4 worm cellular contexts compared by ENCODE assay signal in the genomic region with DNA sequence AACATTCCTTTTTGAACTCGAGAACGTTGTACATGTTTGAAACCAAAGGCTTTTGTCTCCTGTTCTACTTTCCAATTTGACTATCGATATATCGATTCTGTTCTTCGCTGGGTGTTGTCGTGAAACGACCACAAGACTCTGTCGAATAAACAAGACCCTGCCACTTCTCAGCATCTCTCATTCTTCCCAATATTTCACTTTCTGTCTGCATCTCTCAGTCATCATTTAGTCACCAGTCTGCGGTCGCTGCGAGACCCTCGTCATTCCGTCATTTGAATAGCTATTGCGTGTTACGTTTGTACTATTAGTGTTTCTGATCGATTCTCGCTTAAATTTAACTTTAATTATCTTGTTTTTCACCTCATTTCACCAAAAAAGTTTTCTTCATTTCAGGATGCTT.
A peak's percentile ranks its signal among the peaks of the same experiment; 100 is the strongest.
TF ChIP-seq lines count a peak whose summit lies in the region.

No protein-coding gene starts in this region.

TF ChIP-seq in whole organism, L2 larva, 48 proteins besides CTCF, POLR2A, EP300 and RAD21 (continued from another document):
- peak; percentile 93 for TF ChIP-seq F13H6.1 (tag; optimal IDR thresholded peaks at IDR 0.05; lab: Kevin White, UChicago)
- no peak for TF ChIP-seq dmd-4 (tag; optimal IDR thresholded peaks at IDR 0.05; lab: Kevin White, UChicago)
- TF ChIP-seq ceh-16 (tag; optimal IDR thresholded peaks at IDR 0.05; lab: Kevin White, UChicago), result peak; percentile 47
- TF ChIP-seq nhr-23 (tag; optimal IDR thresholded peaks at IDR 0.05; lab: Kevin White, UChicago), result no peak
- peak; percentile 93 for TF ChIP-seq unc-55 (GFP tag; optimal IDR thresholded peaks at IDR 0.05; lab: Kevin White, UChicago)
- TF ChIP-seq C34F6.9 (tag; optimal IDR thresholded peaks at IDR 0.05; lab: Kevin White, UChicago), result peak; percentile 100
- peak; percentile 69 for TF ChIP-seq unc-62 (GFP tag; optimal IDR thresholded peaks at IDR 0.05; lab: Kevin White, UChicago)
- TF ChIP-seq gmeb-1 (tag; optimal IDR thresholded peaks at IDR 0.05; lab: Kevin White, UChicago), result peak; percentile 92
- peak; percentile 97 for TF ChIP-seq nhr-21 (tag; optimal IDR thresholded peaks at IDR 0.05; lab: Kevin White, UChicago)
- TF ChIP-seq nhr-6 (tag; optimal IDR thresholded peaks at IDR 0.05; lab: Kevin White, UChicago), result peak; percentile 90
- TF ChIP-seq nhr-11 (tag; optimal IDR thresholded peaks at IDR 0.05; lab: Kevin White, UChicago), result no peak
- TF ChIP-seq sem-4 (tag; optimal IDR thresholded peaks at IDR 0.05; lab: Kevin White, UChicago), result peak; percentile 96
- TF ChIP-seq egl-27 (tag; optimal IDR thresholded peaks at IDR 0.05; lab: Kevin White, UChicago), result peak; percentile 82
- TF ChIP-seq lin-39 (tag; optimal IDR thresholded peaks at IDR 0.05; lab: Kevin White, UChicago), result no peak
- peak; percentile 96 for TF ChIP-seq fos-1 (tag; optimal IDR thresholded peaks at IDR 0.05; lab: Kevin White, UChicago)
- TF ChIP-seq unc-39 (tag; optimal IDR thresholded peaks at IDR 0.05; lab: Kevin White, UChicago), result no peak
- TF ChIP-seq sma-3 (GFP tag; optimal IDR thresholded peaks at IDR 0.05; lab: Kevin White, UChicago), result peak; percentile 97
- no peak for TF ChIP-seq mbf-1 (tag; optimal IDR thresholded peaks at IDR 0.05; lab: Kevin White, UChicago)
- no peak for TF ChIP-seq R02D3.7 (tag; optimal IDR thresholded peaks at IDR 0.05; lab: Kevin White, UChicago)
- peak; percentile 97 for TF ChIP-seq nhr-25 (tag; optimal IDR thresholded peaks at IDR 0.05; lab: Kevin White, UChicago)
- TF ChIP-seq mab-5 (tag; optimal IDR thresholded peaks at IDR 0.05; lab: Kevin White, UChicago), result peak; percentile 92
- TF ChIP-seq Y55F3AM.14 (GFP tag; optimal IDR thresholded peaks at IDR 0.05; lab: Kevin White, UChicago), result peak; percentile 80
- peak; percentile 32 to 75 for TF ChIP-seq mdl-1 (tag; optimal IDR thresholded peaks at IDR 0.05; lab: Kevin White, UChicago)
- peak; percentile 72 for TF ChIP-seq nhr-77 (tag; optimal IDR thresholded peaks at IDR 0.05; lab: Kevin White, UChicago)
- TF ChIP-seq ama-1 (optimal IDR thresholded peaks at IDR 0.05; lab: Kevin White, UChicago), result peak; percentile 93
- TF ChIP-seq elt-1 (tag; optimal IDR thresholded peaks at IDR 0.05; lab: Kevin White, UChicago), result no peak
- peak; percentile 99 for TF ChIP-seq nhr-129 (tag; optimal IDR thresholded peaks at IDR 0.05; lab: Kevin White, UChicago)
- no peak for TF ChIP-seq nhr-12 (tag; optimal IDR thresholded peaks at IDR 0.05; lab: Kevin White, UChicago)

TF ChIP-seq in whole organism, L4 larva, 104 proteins besides CTCF, POLR2A, EP300 and RAD21 (continued from another document and continues in another):
- TF ChIP-seq tra-1 (GFP tag; IDR thresholded peaks at IDR 0.05; lab: Robert Waterston, UW) (peak; percentile 88), fkh-10 (GFP tag; optimal IDR thresholded peaks at IDR 0.05; lab: Kevin White, UChicago) (peak; percentile 67), lin-1 (GFP tag; IDR thresholded peaks at IDR 0.05; lab: Robert Waterston, UW) (0 out of 2 replicates have a peak, but pooled peaks have one; percentile 63), dve-1 (tag; optimal IDR thresholded peaks at IDR 0.05; lab: Kevin White, UChicago; ENCODE audit: insufficient read depth) (peak; percentile 97), jun-1 (tag; optimal IDR thresholded peaks at IDR 0.05; lab: Kevin White, UChicago) (peak; percentile 90), attf-4 (tag; optimal IDR thresholded peaks at IDR 0.05; lab: Kevin White, UChicago) (no peak), pha-4 (GFP tag; IDR thresholded peaks at IDR 0.05; lab: Robert Waterston, UW) (peak; percentile 62), pha-4 (tag; optimal IDR thresholded peaks at IDR 0.05; lab: Kevin White, UChicago) (peak; percentile 95), spr-1 (tag; optimal IDR thresholded peaks at IDR 0.05; lab: Kevin White, UChicago) (peak; percentile 71), ceh-62 (tag; optimal IDR thresholded peaks at IDR 0.05; lab: Kevin White, UChicago) (no peak), tag-97 (GFP tag; IDR thresholded peaks at IDR 0.05; lab: Robert Waterston, UW) (no peak), zag-1 (tag; optimal IDR thresholded peaks at IDR 0.05; lab: Kevin White, UChicago) (no peak), vab-7 (GFP tag; IDR thresholded peaks at IDR 0.05; lab: Robert Waterston, UW) (peak; percentile 61), lir-3 (tag; optimal IDR thresholded peaks at IDR 0.05; lab: Kevin White, UChicago) (no peak), dpl-1 (GFP tag; optimal IDR thresholded peaks at IDR 0.05; lab: Kevin White, UChicago) (peak; percentile 78), mdt-29 (GFP tag; IDR thresholded peaks at IDR 0.05; lab: Robert Waterston, UW) (peak; percentile 92), lin-29 (GFP tag; IDR thresholded peaks at IDR 0.05; lab: Robert Waterston, UW) (peak; percentile 51; the same call in 1 of the 2 replicates), hlh-30 (tag; optimal IDR thresholded peaks at IDR 0.05; lab: Kevin White, UChicago; ENCODE audit: insufficient read depth) (peak; percentile 100), aly-2 (tag; optimal IDR thresholded peaks at IDR 0.05; lab: Kevin White, UChicago) (no peak), Y75B8A.6 (GFP tag; IDR thresholded peaks at IDR 0.05; lab: Robert Waterston, UW) (no peak), madf-5 (GFP tag; IDR thresholded peaks at IDR 0.05; lab: Robert Waterston, UW) (no peak), ceh-28 (tag; optimal IDR thresholded peaks at IDR 0.05; lab: Kevin White, UChicago) (peak; percentile 86), ceh-32 (tag; optimal IDR thresholded peaks at IDR 0.05; lab: Kevin White, UChicago; ENCODE audit: poor library complexity) (no peak), madf-9 (GFP tag; conservative IDR thresholded peaks at IDR 0.05; lab: Robert Waterston, UW) (peak; percentile 50; the same call in 1 of the 2 replicates), ZK546.5 (tag; optimal IDR thresholded peaks at IDR 0.05; lab: Kevin White, UChicago) (peak in 1 of 2 experiments; percentile 22), duxl-1 (tag; optimal IDR thresholded peaks at IDR 0.05; lab: Kevin White, UChicago; ENCODE audit: poor library complexity) (peak; percentile 77), hlh-11 (tag; optimal IDR thresholded peaks at IDR 0.05; lab: Kevin White, UChicago) (peak; percentile 94), set-16 (GFP tag; IDR thresholded peaks at IDR 0.05; lab: Robert Waterston, UW) (peak; percentile 25; the same call in 1 of the 2 replicates), lin-38 (GFP tag; IDR thresholded peaks at IDR 0.05; lab: Robert Waterston, UW) (peak; percentile 60; the same call in 1 of the 2 replicates), skn-1 (tag; optimal IDR thresholded peaks at IDR 0.05; lab: Kevin White, UChicago) (peak; percentile 75), F10B5.3 (tag; optimal IDR thresholded peaks at IDR 0.05; lab: Kevin White, UChicago) (no peak), hif-1 (tag; optimal IDR thresholded peaks at IDR 0.05; lab: Kevin White, UChicago) (peak in 1 of 2 experiments; percentile 83), php-3 (GFP tag; IDR thresholded peaks at IDR 0.05; lab: Robert Waterston, UW) (peak; percentile 81)

TF ChIP-seq in whole organism, late embryonic, 69 proteins besides CTCF, POLR2A, EP300 and RAD21 (continued from another document):
- TF ChIP-seq ceh-18 (tag; optimal IDR thresholded peaks at IDR 0.05; lab: Kevin White, UChicago) (peak; percentile 88), ztf-16 (tag; optimal IDR thresholded peaks at IDR 0.05; lab: Kevin White, UChicago) (peak; percentile 13), ceh-19 (GFP tag; optimal IDR thresholded peaks at IDR 0.05; lab: Kevin White, UChicago) (peak; percentile 6), Y22D7AL.16 (tag; optimal IDR thresholded peaks at IDR 0.05; lab: Kevin White, UChicago) (no peak), elt-2 (tag; optimal IDR thresholded peaks at IDR 0.05; lab: Kevin White, UChicago) (peak; percentile 67), pros-1 (tag; optimal IDR thresholded peaks at IDR 0.05; lab: Kevin White, UChicago) (peak; percentile 48), ama-1 (optimal IDR thresholded peaks at IDR 0.05; lab: Kevin White, UChicago) (peak; percentile 55), fkh-10 (GFP tag; optimal IDR thresholded peaks at IDR 0.05; lab: Kevin White, UChicago) (peak; percentile 11), ceh-14 (tag; optimal IDR thresholded peaks at IDR 0.05; lab: Kevin White, UChicago) (peak; percentile 67), madf-2 (tag; optimal IDR thresholded peaks at IDR 0.05; lab: Kevin White, UChicago) (peak; percentile 1), T23F11.4 (GFP tag; optimal IDR thresholded peaks at IDR 0.05; lab: Kevin White, UChicago) (no peak)

TF ChIP-seq in whole organism, mixed stage, embryonic, 35 proteins besides CTCF, POLR2A, EP300 and RAD21 (continued from another document):
- TF ChIP-seq lin-13 (tag; optimal IDR thresholded peaks at IDR 0.05; lab: Kevin White, UChicago) (peak; percentile 67), snpc-4 (tag; optimal IDR thresholded peaks at IDR 0.05; lab: Kevin White, UChicago) (no peak), flh-1 (GFP tag; optimal IDR thresholded peaks at IDR 0.05; lab: Kevin White, UChicago) (no peak), ceh-43 (GFP tag; optimal IDR thresholded peaks at IDR 0.05; lab: Kevin White, UChicago) (no peak), mep-1 (tag; optimal IDR thresholded peaks at IDR 0.05; lab: Kevin White, UChicago) (peak; percentile 89), nhr-12 (tag; optimal IDR thresholded peaks at IDR 0.05; lab: Kevin White, UChicago) (no peak), elt-1 (tag; optimal IDR thresholded peaks at IDR 0.05; lab: Kevin White, UChicago; ENCODE audit: borderline replicate concordance, insufficient read depth) (no peak)
